Fruit fly (Drosophila melanogaster) whole organism, embryonic: ENCODE measurements around the gene CG5262.

Experiments used
- Aef1 ChIP-seq: fragments of 200-800 bp; sonication (Bioruptor generic); IDR thresholded peaks from 3 replicates; pipeline ENCODE4 v1.3.6; 2022; ENCODE audit warnings: missing biosample characterization, missing genetic modification characterization
- Atf6 ChIP-seq: fragments of 200-800 bp; sonication (Bioruptor generic); IDR thresholded peaks from 2 replicates; pipeline ENCODE4 v1.3.6; 2022; ENCODE audit warnings: missing biosample characterization, missing genetic modification characterization
- Bdp1 ChIP-seq: fragments of 200-800 bp; sonication (Bioruptor generic); optimal IDR thresholded peaks from 3 replicates; lab custom pipeline; 2016; ENCODE audit warnings: missing biosample characterization, missing genetic modification characterization
- CG10267 ChIP-seq: fragments of 200-800 bp; sonication (Bioruptor generic); optimal IDR thresholded peaks from 2 replicates; lab custom pipeline; 2018; ENCODE audit warnings: missing biosample characterization, mild to moderate bottlenecking, missing genetic modification characterization, moderate library complexity
- CG10979 ChIP-seq: fragments of 200-800 bp; sonication (Bioruptor generic); optimal IDR thresholded peaks from 2 replicates; lab custom pipeline; 2018; ENCODE audit warnings: missing biosample characterization, mild to moderate bottlenecking, missing genetic modification characterization, moderate library complexity
- CG12071 ChIP-seq: fragments of 200-800 bp; sonication (Bioruptor generic); optimal IDR thresholded peaks from 3 replicates; lab custom pipeline; 2018; ENCODE audit warnings: missing biosample characterization, mild to moderate bottlenecking, missing genetic modification characterization
- CG12155 ChIP-seq: fragments of 200-800 bp; sonication (Bioruptor generic); optimal IDR thresholded peaks from 3 replicates; lab custom pipeline; 2016; ENCODE audit warnings: missing biosample characterization, missing genetic modification characterization
- CG12236 ChIP-seq: fragments of 200-800 bp; sonication (Bioruptor generic); optimal IDR thresholded peaks from 2 replicates; lab custom pipeline; 2016; ENCODE audit warnings: missing biosample characterization, missing genetic modification characterization
- CG14860 ChIP-seq: fragments of 200-800 bp; sonication (Bioruptor generic); IDR thresholded peaks from 3 replicates; pipeline ENCODE4 v1.3.6; 2022; ENCODE audit warnings: missing biosample characterization, missing genetic modification characterization; ENCODE audit not compliant: partially characterized antibody
- CG15514 ChIP-seq: fragments of 200-800 bp; sonication (Bioruptor generic); optimal IDR thresholded peaks from 3 replicates; lab custom pipeline; 2017; ENCODE audit warnings: missing biosample characterization, missing genetic modification characterization, mild to moderate bottlenecking, moderate library complexity, missing genetic modification reagents
- CG1602 ChIP-seq: fragments of 200-800 bp; sonication (Bioruptor generic); optimal IDR thresholded peaks from 3 replicates; lab custom pipeline; 2016; ENCODE audit warnings: missing biosample characterization, missing genetic modification characterization
- CG4360 ChIP-seq: fragments of 200-800 bp; sonication (Bioruptor generic); IDR thresholded peaks from 2 replicates; pipeline ENCODE4 v1.3.6; 2022; ENCODE audit warnings: missing biosample characterization, missing genetic modification characterization
- CG4707 ChIP-seq: fragments of 200-800 bp; sonication (Bioruptor generic); optimal IDR thresholded peaks from 2 replicates; lab custom pipeline; 2018; ENCODE audit warnings: missing biosample characterization, mild to moderate bottlenecking, missing genetic modification characterization, moderate library complexity
- CG9609 ChIP-seq: fragments of 200-800 bp; sonication (Bioruptor generic); optimal IDR thresholded peaks from 3 replicates; lab custom pipeline; 2016; ENCODE audit warnings: missing biosample characterization, missing genetic modification characterization
- Dip2 ChIP-seq: fragments of 200-800 bp; sonication (Bioruptor generic); IDR thresholded peaks from 2 replicates; pipeline ENCODE4 v1.3.6; 2022; ENCODE audit warnings: missing biosample characterization, missing genetic modification characterization
- Doc2 ChIP-seq: fragments of 200-800 bp; sonication (Bioruptor generic); IDR thresholded peaks from 2 replicates; pipeline ENCODE4 v1.3.6; 2022; ENCODE audit warnings: missing biosample characterization, missing genetic modification characterization
- Fer1 ChIP-seq: fragments of 200-800 bp; sonication (Bioruptor generic); optimal IDR thresholded peaks from 2 replicates; lab custom pipeline; 2017; ENCODE audit warnings: missing biosample characterization, mild to moderate bottlenecking, missing genetic modification characterization
- Fer2 ChIP-seq: fragments of 200-800 bp; sonication (Bioruptor generic); optimal IDR thresholded peaks from 2 replicates; lab custom pipeline; 2018; ENCODE audit warnings: missing biosample characterization, mild to moderate bottlenecking, missing genetic modification characterization, moderate library complexity
- Hmr ChIP-seq: fragments of 200-800 bp; sonication (Bioruptor generic); optimal IDR thresholded peaks from 3 replicates; lab custom pipeline; 2017; ENCODE audit warnings: mild to moderate bottlenecking, missing biosample characterization, missing genetic modification reagents, missing genetic modification characterization
- Jarid2 ChIP-seq: fragments of 200-800 bp; sonication (Bioruptor generic); optimal IDR thresholded peaks from 3 replicates; lab custom pipeline; 2017; ENCODE audit warnings: mild to moderate bottlenecking, missing biosample characterization, missing genetic modification reagents, missing genetic modification characterization
- Oaz ChIP-seq: fragments of 200-800 bp; sonication (Bioruptor generic); IDR thresholded peaks from 2 replicates; pipeline ENCODE4 v1.3.6; 2022; ENCODE audit warnings: missing biosample characterization, missing genetic modification characterization
- Oli ChIP-seq: fragments of 200-800 bp; sonication (Bioruptor generic); optimal IDR thresholded peaks from 2 replicates; lab custom pipeline; 2018; ENCODE audit warnings: missing biosample characterization, mild to moderate bottlenecking, missing genetic modification characterization, moderate library complexity
- Ptx1 ChIP-seq: fragments of 200-800 bp; sonication (Bioruptor generic); IDR thresholded peaks from 2 replicates; pipeline ENCODE4 v1.3.6; 2022; ENCODE audit warnings: missing biosample characterization, missing genetic modification characterization
- Ravus ChIP-seq: fragments of 200-800 bp; sonication (Bioruptor generic); IDR thresholded peaks from 2 replicates; pipeline ENCODE4 v1.3.6; 2022; ENCODE audit warnings: missing biosample characterization, missing genetic modification characterization
- Sry-δ ChIP-seq: fragments of 200-800 bp; sonication (Bioruptor generic); optimal IDR thresholded peaks from 2 replicates; lab custom pipeline; 2016; ENCODE audit warnings: missing biosample characterization, missing genetic modification characterization
- Tbp ChIP-seq: fragments of >200 bp; optimal IDR thresholded peaks from 2 replicates; lab custom pipeline; 2018; ENCODE audit warnings: missing biosample characterization, missing genetic modification characterization
- Xbp1 ChIP-seq: fragments of 200-800 bp; sonication (Bioruptor generic); optimal IDR thresholded peaks from 3 replicates; lab custom pipeline; 2016; ENCODE audit warnings: missing biosample characterization, mild to moderate bottlenecking, missing genetic modification characterization
- YL-1 ChIP-seq: fragments of 200-800 bp; sonication (Bioruptor generic); optimal IDR thresholded peaks from 3 replicates; lab custom pipeline; 2017; ENCODE audit warnings: missing biosample characterization, mild to moderate bottlenecking, missing genetic modification characterization
- ash1 ChIP-seq: fragments of 200-800 bp; sonication (Bioruptor generic); optimal IDR thresholded peaks from 2 replicates; lab custom pipeline; 2018; ENCODE audit warnings: missing biosample characterization, mild to moderate bottlenecking, missing genetic modification characterization
- cg ChIP-seq: fragments of 200-800 bp; sonication (Bioruptor generic); optimal IDR thresholded peaks from 3 replicates; lab custom pipeline; 2019; ENCODE audit warnings: missing biosample characterization, mild to moderate bottlenecking, missing genetic modification characterization, moderate library complexity
- chinmo ChIP-seq: fragments of 200-800 bp; sonication (Bioruptor generic); IDR thresholded peaks from 4 replicates; pipeline ENCODE4 v1.3.6; 2022; ENCODE audit warnings: missing biosample characterization, missing genetic modification characterization; ENCODE audit not compliant: partially characterized antibody
- fru ChIP-seq: fragments of >200 bp; optimal IDR thresholded peaks from 2 replicates; lab custom pipeline; 2017
- ftz-f1 ChIP-seq: fragments of 200-800 bp; sonication (Bioruptor generic); optimal IDR thresholded peaks from 2 replicates; lab custom pipeline; 2016; ENCODE audit warnings: missing biosample characterization, missing genetic modification characterization
- gfzf ChIP-seq: fragments of 200-800 bp; sonication (Bioruptor generic); optimal IDR thresholded peaks from 2 replicates; lab custom pipeline; 2016; ENCODE audit warnings: missing biosample characterization, mild to moderate bottlenecking, missing genetic modification characterization, moderate library complexity
- hb ChIP-seq: fragments of 200-800 bp; sonication (Bioruptor generic); IDR thresholded peaks from 3 replicates; pipeline ENCODE4 v1.3.6; 2022; ENCODE audit warnings: missing biosample characterization, missing genetic modification characterization; ENCODE audit not compliant: partially characterized antibody
- inv ChIP-seq: fragments of 200-800 bp; sonication (Bioruptor generic); IDR thresholded peaks from 2 replicates; pipeline ENCODE4 v1.3.6; 2022; ENCODE audit warnings: missing biosample characterization, missing genetic modification characterization; ENCODE audit not compliant: partially characterized antibody
- kah ChIP-seq: fragments of 200-800 bp; sonication (Bioruptor generic); optimal IDR thresholded peaks from 2 replicates; lab custom pipeline; 2018; ENCODE audit warnings: missing biosample characterization, mild to moderate bottlenecking, missing genetic modification characterization
- kni ChIP-seq: fragments of 200-800 bp; sonication (Bioruptor generic); optimal IDR thresholded peaks from 3 replicates; lab custom pipeline; 2017; ENCODE audit warnings: mild to moderate bottlenecking, missing biosample characterization, missing genetic modification reagents, missing genetic modification characterization
- pho ChIP-seq: fragments of 200-800 bp; sonication (Bioruptor generic); optimal IDR thresholded peaks from 2 replicates; lab custom pipeline; 2016; ENCODE audit warnings: missing biosample characterization, missing genetic modification characterization
- pum ChIP-seq: fragments of 200-800 bp; sonication (Bioruptor generic); optimal IDR thresholded peaks from 2 replicates; lab custom pipeline; 2016; ENCODE audit warnings: missing biosample characterization, missing genetic modification characterization
- repo ChIP-seq: fragments of 200-800 bp; sonication (Bioruptor generic); optimal IDR thresholded peaks from 2 replicates; lab custom pipeline; 2016; ENCODE audit warnings: missing biosample characterization, missing genetic modification characterization
- rib ChIP-seq: fragments of 200-800 bp; sonication (Bioruptor generic); IDR thresholded peaks from 2 replicates; pipeline ENCODE4 v1.3.6; 2022; ENCODE audit warnings: missing biosample characterization, missing genetic modification characterization
- sc ChIP-seq, 3 experiments: fragments of >200 bp in 2 of 3; fragments of 200-800 bp in 1 of 3; sonication (Bioruptor generic) in 1 of 3; optimal IDR thresholded peaks; 2 replicates in 2 of 3; 3 replicates in 1 of 3; lab custom pipeline; 2017; ENCODE audit warnings: mild to moderate bottlenecking in 1 of 3, missing biosample characterization in 1 of 3, missing genetic modification characterization in 1 of 3, missing genetic modification reagents in 1 of 3
- shn ChIP-seq: fragments of 200-800 bp; sonication (Bioruptor generic); optimal IDR thresholded peaks from 3 replicates; lab custom pipeline; 2016; ENCODE audit warnings: missing biosample characterization, missing genetic modification characterization
- slp2 ChIP-seq: fragments of 200-800 bp; sonication (Bioruptor generic); optimal IDR thresholded peaks from 2 replicates; lab custom pipeline; 2016; ENCODE audit warnings: missing biosample characterization, missing genetic modification characterization
- tgo ChIP-seq: fragments of 200-800 bp; sonication (Bioruptor generic); IDR thresholded peaks from 3 replicates; pipeline ENCODE4 v1.3.6; 2022; ENCODE audit warnings: missing biosample characterization, missing genetic modification characterization
- tll ChIP-seq, 2 experiments: fragments of 200-800 bp in 1 of 2; fragments of >200 bp in 1 of 2; sonication (Bioruptor generic) in 1 of 2; optimal IDR thresholded peaks; 2 replicates each; lab custom pipeline; 2017 to 2019; ENCODE audit warnings: missing biosample characterization in 2 of 2, missing genetic modification characterization in 2 of 2, mild to moderate bottlenecking in 1 of 2, moderate library complexity in 1 of 2
- toy ChIP-seq: fragments of 200-800 bp; sonication (Bioruptor generic); IDR thresholded peaks from 2 replicates; pipeline ENCODE4 v1.3.6; 2022; ENCODE audit warnings: missing biosample characterization, missing genetic modification characterization
- zen ChIP-seq: fragments of 200-800 bp; sonication (Bioruptor generic); optimal IDR thresholded peaks from 3 replicates; lab custom pipeline; 2018; ENCODE audit warnings: missing biosample characterization, mild to moderate bottlenecking, missing genetic modification characterization, moderate library complexity

The CG5262 gene

dm6 chr3L:20444815-20445519, 14.7 kb upstream of the CG5262 start (continued):
- TF ChIP-seq sc (optimal IDR thresholded peaks at IDR 0.05; lab: Kevin White, UChicago) (no peak), sc (GFP tag; optimal IDR thresholded peaks at IDR 0.05; lab: Kevin White, UChicago) (peak; percentile 68), Sry-δ (GFP tag; lab: Kevin White, UChicago) (no peak), tll (GFP tag; optimal IDR thresholded peaks at IDR 0.05; lab: Kevin White, UChicago) (no peak), Bdp1 (GFP tag; lab: Kevin White, UChicago) (peak; percentile 27), Jarid2 (GFP tag; lab: Kevin White, UChicago) (peak; percentile 65), Fer2 (tag; lab: Kevin White, UChicago) (peak; percentile 60), kni (GFP tag; lab: Kevin White, UChicago) (no peak), YL-1 (peak; percentile 34), Dip2 (GFP tag; lab: Robert Waterston, UW) (peak; percentile 30; the same call in 1 of the 2 replicates), CG12155 (GFP tag; lab: Kevin White, UChicago) (peak; percentile 56), CG14860 (GFP tag; lab: Robert Waterston, UW) (0 out of 3 replicates have a peak, but pooled peaks have one; percentile 20), Fer1 (GFP tag; lab: Kevin White, UChicago) (peak; percentile 81), CG10979 (tag; lab: Kevin White, UChicago) (peak; percentile 85), rib (GFP tag; lab: Robert Waterston, UW) (peak; percentile 80; the same call in 1 of the 2 replicates), CG15514 (GFP tag; lab: Kevin White, UChicago) (peak; percentile 78), repo (GFP tag; lab: Kevin White, UChicago) (peak; percentile 15), ftz-f1 (GFP tag; lab: Kevin White, UChicago) (peak; percentile 3), Xbp1 (peak; percentile 79), CG9609 (GFP tag; lab: Kevin White, UChicago) (peak; percentile 37), CG1602 (GFP tag; lab: Kevin White, UChicago) (peak; percentile 78), hb (0 out of 3 replicates have a peak, but pooled peaks have one; percentile 15), fru (no peak), CG10267 (tag; lab: Kevin White, UChicago) (peak; percentile 79), Ptx1 (GFP tag; lab: Robert Waterston, UW) (peak; percentile 93), inv (GFP tag; lab: Robert Waterston, UW) (no peak), cg (GFP tag; lab: Kevin White, UChicago) (no peak), tgo (GFP tag; lab: Robert Waterston, UW) (peak; percentile 91), Hmr (GFP tag; lab: Kevin White, UChicago) (peak; percentile 84), pum (no peak), Atf6 (GFP tag; lab: Robert Waterston, UW) (peak; percentile 92), CG4360 (peak; percentile 52), Oli (peak; percentile 86), Aef1 (GFP tag; lab: Robert Waterston, UW) (peak; percentile 84), toy (GFP tag; lab: Robert Waterston, UW) (peak; percentile 86), CG12236 (GFP tag; lab: Kevin White, UChicago) (no peak), kah (GFP tag; lab: Kevin White, UChicago) (peak; percentile 58), zen (tag; lab: Kevin White, UChicago) (peak; percentile 79), Tbp (GFP tag; lab: Kevin White, UChicago) (no peak), chinmo (GFP tag; lab: Robert Waterston, UW) (no peak), slp2 (GFP tag; lab: Kevin White, UChicago) (no peak), CG4707 (GFP tag; lab: Kevin White, UChicago) (peak; percentile 66), shn (no peak), ash1 (GFP tag; lab: Kevin White, UChicago) (no peak), Doc2 (GFP tag; lab: Robert Waterston, UW) (peak; percentile 78; the same call in 1 of the 2 replicates), pho (GFP tag; lab: Kevin White, UChicago) (peak; percentile 11), Ravus (GFP tag; lab: Robert Waterston, UW) (peak; percentile 80), Oaz (peak; percentile 85), gfzf (no peak), CG12071 (peak; percentile 77)
